Fruit fly (Drosophila melanogaster) whole organism, embryonic: ENCODE results near the gene CG42579.
A peak's percentile ranks its signal among the peaks of the same experiment; 100 is the strongest.

Experiments
- B-H1 ChIP-seq: fragments of 200-800 bp; sonication (Bioruptor generic); IDR thresholded peaks from 3 replicates; pipeline ENCODE4 v1.3.6; 2022; ENCODE audit warnings: missing biosample characterization, missing genetic modification characterization
- CG12219 ChIP-seq: fragments of 200-800 bp; sonication (Bioruptor generic); optimal IDR thresholded peaks from 3 replicates; lab custom pipeline; 2018; ENCODE audit warnings: missing biosample characterization, mild to moderate bottlenecking, missing genetic modification characterization
- CG13123 ChIP-seq: fragments of 200-800 bp; sonication (Bioruptor generic); optimal IDR thresholded peaks from 2 replicates; lab custom pipeline; 2016; ENCODE audit warnings: missing biosample characterization, missing genetic modification characterization
- CG16779 ChIP-seq: fragments of 200-800 bp; sonication (Bioruptor generic); IDR thresholded peaks from 2 replicates; pipeline ENCODE4 v1.3.6; 2022; ENCODE audit warnings: missing biosample characterization, missing genetic modification characterization
- CG18619 ChIP-seq: fragments of 200-800 bp; sonication (Bioruptor generic); optimal IDR thresholded peaks from 3 replicates; lab custom pipeline; 2017; ENCODE audit warnings: missing biosample characterization, mild to moderate bottlenecking, missing genetic modification characterization
- CG2202 ChIP-seq: fragments of 200-800 bp; sonication (Bioruptor generic); optimal IDR thresholded peaks from 2 replicates; lab custom pipeline; 2018; ENCODE audit warnings: missing biosample characterization, mild to moderate bottlenecking, missing genetic modification characterization
- CG30403 ChIP-seq: fragments of 200-800 bp; sonication (Bioruptor generic); optimal IDR thresholded peaks from 3 replicates; lab custom pipeline; 2016; ENCODE audit warnings: missing biosample characterization, missing genetic modification characterization
- CG30431 ChIP-seq: fragments of 200-800 bp; sonication (Bioruptor generic); optimal IDR thresholded peaks from 2 replicates; lab custom pipeline; 2017; ENCODE audit warnings: missing biosample characterization, missing genetic modification characterization
- CG31224 ChIP-seq: fragments of 200-800 bp; sonication (Bioruptor generic); IDR thresholded peaks from 2 replicates; pipeline ENCODE4 v1.3.6; 2022; ENCODE audit warnings: missing biosample characterization, missing genetic modification characterization
- CG3726 ChIP-seq: fragments of 200-800 bp; sonication (Bioruptor generic); IDR thresholded peaks from 3 replicates; pipeline ENCODE4, ENCODE4 v1.3.6; 2022; ENCODE audit warnings: missing biosample characterization, missing genetic modification characterization
- CG4282 ChIP-seq: fragments of 200-800 bp; sonication (Bioruptor generic); optimal IDR thresholded peaks from 2 replicates; lab custom pipeline; 2016; ENCODE audit warnings: missing biosample characterization, missing genetic modification characterization
- CG4328 ChIP-seq: fragments of 200-800 bp; sonication (Bioruptor generic); optimal IDR thresholded peaks from 3 replicates; lab custom pipeline; 2017; ENCODE audit warnings: missing biosample characterization, missing genetic modification reagents, missing genetic modification characterization
- CG5180 ChIP-seq: fragments of 200-800 bp; sonication (Bioruptor generic); optimal IDR thresholded peaks from 3 replicates; lab custom pipeline; 2017; ENCODE audit warnings: missing biosample characterization, missing genetic modification characterization, mild to moderate bottlenecking, moderate library complexity, missing genetic modification reagents
- CG6654 ChIP-seq: fragments of 200-800 bp; sonication (Bioruptor generic); optimal IDR thresholded peaks from 2 replicates; lab custom pipeline; 2017; ENCODE audit warnings: missing biosample characterization, mild to moderate bottlenecking, missing genetic modification characterization
- CG6765 ChIP-seq: fragments of 200-800 bp; sonication (Bioruptor generic); optimal IDR thresholded peaks from 3 replicates; lab custom pipeline; 2017; ENCODE audit warnings: missing biosample characterization, mild to moderate bottlenecking, missing genetic modification characterization
- CG7372 ChIP-seq: fragments of 200-800 bp; sonication (Bioruptor generic); IDR thresholded peaks from 2 replicates; pipeline ENCODE4 v1.3.6; 2022; ENCODE audit warnings: missing biosample characterization, missing genetic modification characterization
- CG7928 ChIP-seq: fragments of 200-800 bp; sonication (Bioruptor generic); optimal IDR thresholded peaks from 2 replicates; lab custom pipeline; 2017; ENCODE audit warnings: missing biosample characterization, mild to moderate bottlenecking, missing genetic modification characterization
- CG9876 ChIP-seq: fragments of 200-800 bp; sonication (Bioruptor generic); optimal IDR thresholded peaks from 2 replicates; lab custom pipeline; 2016; ENCODE audit warnings: missing biosample characterization, missing genetic modification characterization
- CoRest ChIP-seq: fragments of 200-800 bp; sonication (Bioruptor generic); optimal IDR thresholded peaks from 3 replicates; lab custom pipeline; 2018; ENCODE audit warnings: missing biosample characterization, mild to moderate bottlenecking, missing genetic modification characterization, moderate library complexity
- Fer3 ChIP-seq: fragments of 200-800 bp; sonication (Bioruptor generic); optimal IDR thresholded peaks from 2 replicates; lab custom pipeline; 2018; ENCODE audit warnings: missing biosample characterization, mild to moderate bottlenecking, missing genetic modification characterization, moderate library complexity
- H15 ChIP-seq: fragments of 200-800 bp; sonication (Bioruptor generic); IDR thresholded peaks from 3 replicates; pipeline ENCODE4 v1.3.6; 2022; ENCODE audit warnings: missing biosample characterization, missing genetic modification characterization
- HHEX ChIP-seq: fragments of 200-800 bp; sonication (Bioruptor generic); optimal IDR thresholded peaks from 3 replicates; lab custom pipeline; 2017; ENCODE audit warnings: missing biosample characterization, mild to moderate bottlenecking, missing genetic modification characterization, missing genetic modification reagents
- Hey ChIP-seq: fragments of 200-800 bp; sonication (Bioruptor generic); optimal IDR thresholded peaks from 3 replicates; lab custom pipeline; 2018; ENCODE audit warnings: missing biosample characterization, mild to moderate bottlenecking, missing genetic modification characterization
- Hr39 ChIP-seq: fragments of >200 bp; optimal IDR thresholded peaks from 2 replicates; lab custom pipeline; 2017
- MBD-R2 ChIP-seq: fragments of 200-800 bp; sonication (Bioruptor generic); IDR thresholded peaks from 2 replicates; pipeline ENCODE4 v1.3.6; 2022; ENCODE audit warnings: missing biosample characterization, missing genetic modification characterization
- MESR4 ChIP-seq: fragments of 200-800 bp; sonication (Bioruptor generic); optimal IDR thresholded peaks from 2 replicates; lab custom pipeline; 2018; ENCODE audit warnings: missing biosample characterization, mild to moderate bottlenecking, missing genetic modification characterization, moderate library complexity
- Max ChIP-seq: fragments of 200-800 bp; sonication (Bioruptor generic); optimal IDR thresholded peaks from 2 replicates; lab custom pipeline; 2016; ENCODE audit warnings: missing biosample characterization, mild to moderate bottlenecking, missing genetic modification characterization
- Meics ChIP-seq: fragments of 200-800 bp; sonication (Bioruptor generic); optimal IDR thresholded peaks from 2 replicates; lab custom pipeline; 2017; ENCODE audit warnings: missing biosample characterization, mild to moderate bottlenecking, missing genetic modification characterization
- Optix ChIP-seq: fragments of 200-800 bp; sonication (Bioruptor generic); IDR thresholded peaks from 3 replicates; pipeline ENCODE4 v1.3.6; 2022; ENCODE audit warnings: missing biosample characterization, missing genetic modification characterization
- Scr ChIP-seq: fragments of 200-800 bp; sonication (Bioruptor generic); IDR thresholded peaks from 2 replicates; pipeline ENCODE4 v1.3.6; 2022; ENCODE audit warnings: missing biosample characterization, missing genetic modification characterization; ENCODE audit not compliant: partially characterized antibody
- Side ChIP-seq: fragments of 200-800 bp; sonication (Bioruptor generic); optimal IDR thresholded peaks from 2 replicates; lab custom pipeline; 2016; ENCODE audit warnings: missing biosample characterization, missing genetic modification characterization
- Sin3A ChIP-seq: fragments of >200 bp; optimal IDR thresholded peaks from 2 replicates; lab custom pipeline; 2018
- Six4 ChIP-seq: fragments of 200-800 bp; sonication (Bioruptor generic); optimal IDR thresholded peaks from 2 replicates; lab custom pipeline; 2016; ENCODE audit warnings: missing biosample characterization, missing genetic modification characterization
- Sox100B ChIP-seq: fragments of 200-800 bp; sonication (Bioruptor generic); optimal IDR thresholded peaks from 3 replicates; lab custom pipeline; 2018; ENCODE audit warnings: missing biosample characterization, mild to moderate bottlenecking, missing genetic modification characterization
- ab ChIP-seq: fragments of 200-800 bp; sonication (Bioruptor generic); optimal IDR thresholded peaks from 2 replicates; lab custom pipeline; 2016; ENCODE audit warnings: missing biosample characterization, missing genetic modification characterization
- ac ChIP-seq: fragments of 200-800 bp; sonication (Bioruptor generic); optimal IDR thresholded peaks from 3 replicates; lab custom pipeline; 2017; ENCODE audit warnings: missing biosample characterization, mild to moderate bottlenecking, missing genetic modification characterization
- ato ChIP-seq: fragments of 200-800 bp; sonication (Bioruptor generic); IDR thresholded peaks from 2 replicates; pipeline ENCODE4 v1.3.6; 2022; ENCODE audit warnings: missing biosample characterization, missing genetic modification characterization; ENCODE audit not compliant: partially characterized antibody
- bowl ChIP-seq: fragments of 200-800 bp; sonication (Bioruptor generic); IDR thresholded peaks from 2 replicates; pipeline ENCODE4 v1.3.6; 2022; ENCODE audit warnings: missing biosample characterization, missing genetic modification characterization
- chn ChIP-seq: fragments of 200-800 bp; sonication (Bioruptor generic); optimal IDR thresholded peaks from 2 replicates; lab custom pipeline; 2016; ENCODE audit warnings: missing biosample characterization, missing genetic modification characterization
- crc ChIP-seq: fragments of 200-800 bp; sonication (Bioruptor generic); optimal IDR thresholded peaks from 2 replicates; lab custom pipeline; 2016; ENCODE audit warnings: missing biosample characterization, missing genetic modification characterization
- danr ChIP-seq: fragments of 200-800 bp; sonication (Bioruptor generic); IDR thresholded peaks from 2 replicates; pipeline ENCODE4 v1.3.6; 2022; ENCODE audit warnings: missing biosample characterization, missing genetic modification characterization
- dpn ChIP-seq, 2 experiments: fragments of 200-800 bp; sonication (Bioruptor generic); optimal IDR thresholded peaks; 3 replicates each; lab custom pipeline; 2016; ENCODE audit warnings: missing biosample characterization in 2 of 2, missing genetic modification characterization in 2 of 2
- emc ChIP-seq: fragments of 200-800 bp; sonication (Bioruptor generic); optimal IDR thresholded peaks from 2 replicates; lab custom pipeline; 2016; ENCODE audit warnings: missing biosample characterization, missing genetic modification characterization
- ftz-f1 ChIP-seq: fragments of 200-800 bp; sonication (Bioruptor generic); optimal IDR thresholded peaks from 2 replicates; lab custom pipeline; 2016; ENCODE audit warnings: missing biosample characterization, missing genetic modification characterization
- nerfin-2 ChIP-seq: fragments of 200-800 bp; sonication (Bioruptor generic); IDR thresholded peaks from 2 replicates; pipeline ENCODE4 v1.3.6; 2022; ENCODE audit warnings: missing biosample characterization, missing genetic modification characterization; ENCODE audit not compliant: partially characterized antibody
- oc ChIP-seq: fragments of 200-800 bp; sonication (Bioruptor generic); optimal IDR thresholded peaks from 2 replicates; lab custom pipeline; 2018; ENCODE audit warnings: missing biosample characterization, mild to moderate bottlenecking, missing genetic modification characterization, moderate library complexity
- rib ChIP-seq: fragments of 200-800 bp; sonication (Bioruptor generic); IDR thresholded peaks from 2 replicates; pipeline ENCODE4 v1.3.6; 2022; ENCODE audit warnings: missing biosample characterization, missing genetic modification characterization
- sd ChIP-seq: fragments of 200-800 bp; sonication (Bioruptor generic); optimal IDR thresholded peaks from 3 replicates; lab custom pipeline; 2018; ENCODE audit warnings: missing biosample characterization, mild to moderate bottlenecking, missing genetic modification characterization, moderate library complexity
- tgo ChIP-seq: fragments of 200-800 bp; sonication (Bioruptor generic); IDR thresholded peaks from 3 replicates; pipeline ENCODE4 v1.3.6; 2022; ENCODE audit warnings: missing biosample characterization, missing genetic modification characterization
- twi ChIP-seq: fragments of 200-800 bp; optimal IDR thresholded peaks from 2 replicates; lab custom pipeline; 2019; ENCODE audit warnings: missing biosample characterization, mild to moderate bottlenecking, missing genetic modification characterization, moderate library complexity
- usp ChIP-seq: fragments of >200 bp; optimal IDR thresholded peaks from 2 replicates; lab custom pipeline; 2017; ENCODE audit warnings: missing biosample characterization, missing genetic modification characterization
- zen ChIP-seq: fragments of 200-800 bp; sonication (Bioruptor generic); optimal IDR thresholded peaks from 3 replicates; lab custom pipeline; 2018; ENCODE audit warnings: missing biosample characterization, mild to moderate bottlenecking, missing genetic modification characterization, moderate library complexity

Gene CG42579

dm6 chrX:20524754-20525236, 2.6 kb upstream of the CG42579 start, which contains the start of gene Tak1 (continued):
- TF ChIP-seq CG5180 (no peak), crc (no peak), CG12219 (peak; percentile 31), MESR4 (GFP tag; lab: Kevin White, UChicago) (peak; percentile 80), CG6654 (GFP tag; lab: Kevin White, UChicago) (peak; percentile 17), MBD-R2 (GFP tag; lab: Robert Waterston, UW) (no peak), CG4328 (peak; percentile 44), tgo (GFP tag; lab: Robert Waterston, UW) (peak; percentile 45; the same call in 2 of the 3 replicates), CG30431 (peak; percentile 49), Hey (tag; lab: Kevin White, UChicago) (no peak), chn (GFP tag; lab: Kevin White, UChicago) (peak; percentile 3), Sox100B (no peak), usp (GFP tag; lab: Kevin White, UChicago) (no peak), danr (no peak), CG6765 (GFP tag; lab: Kevin White, UChicago) (peak; percentile 30), H15 (peak; percentile 48; the same call in 1 of the 3 replicates), CG16779 (no peak), CG3726 (GFP tag; lab: Robert Waterston, UW) (no peak), ac (no peak), ab (GFP tag; lab: Kevin White, UChicago) (no peak), Six4 (GFP tag; lab: Kevin White, UChicago) (no peak), CG30403 (GFP tag; lab: Kevin White, UChicago) (peak; percentile 62), sd (tag; lab: Kevin White, UChicago) (peak; percentile 68), Optix (GFP tag; lab: Robert Waterston, UW) (no peak), Meics (GFP tag; lab: Kevin White, UChicago) (peak; percentile 59), Fer3 (tag; lab: Kevin White, UChicago) (no peak), CG13123 (no peak), CG9876 (GFP tag; lab: Kevin White, UChicago) (peak; percentile 54), emc (GFP tag; lab: Kevin White, UChicago) (peak; percentile 43), Max (GFP tag; lab: Kevin White, UChicago) (peak; percentile 30), Side (GFP tag; lab: Kevin White, UChicago) (no peak), CoRest (tag; lab: Kevin White, UChicago) (peak; percentile 45), Hr39 (lab: Kevin White, UChicago) (no peak), CG18619 (peak; percentile 40), twi (tag; lab: Kevin White, UChicago) (peak; percentile 22), Sin3A (lab: Kevin White, UChicago) (peak; percentile 70), CG2202 (no peak), CG7928 (GFP tag; lab: Kevin White, UChicago) (no peak), HHEX (peak; percentile 12), ftz-f1 (GFP tag; lab: Kevin White, UChicago) (peak; percentile 21), CG7372 (peak; percentile 9; the same call in 1 of the 2 replicates), nerfin-2 (peak; percentile 85), dpn (GFP tag; optimal IDR thresholded peaks at IDR 0.05; lab: Kevin White, UChicago) (peak; percentile 53 to 72), bowl (GFP tag; lab: Robert Waterston, UW) (no peak), CG4282 (GFP tag; lab: Kevin White, UChicago) (no peak), zen (tag; lab: Kevin White, UChicago) (peak; percentile 18), B-H1 (GFP tag; lab: Robert Waterston, UW) (no peak; the same call in 2 of the 3 replicates), ato (GFP tag; lab: Robert Waterston, UW) (peak; percentile 64; the same call in 1 of the 2 replicates), CG31224 (no peak), rib (no peak), Scr (GFP tag; lab: Robert Waterston, UW) (peak; percentile 75), oc (tag; lab: Kevin White, UChicago) (no peak)
